In the genomic region with DNA sequence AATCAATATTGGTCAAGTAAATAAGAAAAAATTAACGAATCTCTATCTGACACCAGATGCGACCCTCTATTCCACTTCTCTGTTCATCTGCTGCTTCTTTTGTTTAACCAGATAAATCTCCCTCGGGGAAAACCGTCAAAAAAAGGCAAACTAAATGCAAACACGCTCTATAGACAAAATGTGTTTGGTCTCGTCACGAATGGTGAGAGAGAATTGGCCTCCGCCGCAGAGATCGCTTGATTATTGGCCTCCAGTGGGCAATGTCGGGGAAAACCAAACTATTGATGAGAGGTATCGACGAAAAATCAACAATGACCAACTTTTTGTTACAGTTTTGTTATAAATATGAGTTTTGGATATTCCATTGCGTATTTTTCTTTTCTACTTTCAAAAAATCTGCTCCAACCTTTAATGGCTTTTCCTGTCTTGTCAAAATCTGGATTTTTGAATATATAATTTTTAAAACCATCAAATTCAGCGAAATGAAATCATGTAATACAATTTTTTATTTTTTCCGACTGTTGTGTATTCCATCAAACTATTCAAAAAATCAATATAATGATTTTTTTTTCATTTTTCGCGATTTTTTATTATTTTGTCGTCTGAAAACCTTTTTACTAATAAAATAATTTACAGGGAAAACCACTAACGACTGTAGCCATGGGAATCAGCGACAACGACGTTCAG, we compare ENCODE assay signal across 3 worm cellular contexts.
TF ChIP-seq lines count a peak whose summit lies in the region.

A gene (minus strand): TSS at position 51 of the 687 bp plus-strand sequence.
A gene (plus strand): TSS at position 637 of the 687 bp plus-strand sequence.

TF ChIP-seq in whole organism, L1 larva, 84 proteins besides CTCF, POLR2A, EP300 and RAD21 (continued from another document and continues in another):
- TF ChIP-seq F16B12.6 (tag; optimal IDR thresholded peaks at IDR 0.05; lab: Kevin White, UChicago) (peak; percentile 63), efl-3 (GFP tag; optimal IDR thresholded peaks at IDR 0.05; lab: Kevin White, UChicago) (no peak), ceh-82 (tag; optimal IDR thresholded peaks at IDR 0.05; lab: Kevin White, UChicago) (peak; percentile 82 to 98 (median 84)), C16A3.4 (tag; optimal IDR thresholded peaks at IDR 0.05; lab: Kevin White, UChicago) (peak; percentile 98), fos-1 (tag; optimal IDR thresholded peaks at IDR 0.05; lab: Kevin White, UChicago) (peak; percentile 92), unc-30 (tag; optimal IDR thresholded peaks at IDR 0.05; lab: Kevin White, UChicago) (no peak), nhr-90 (tag; optimal IDR thresholded peaks at IDR 0.05; lab: Kevin White, UChicago; ENCODE audit: poor library complexity) (peak; percentile 89), sptf-1 (tag; optimal IDR thresholded peaks at IDR 0.05; lab: Kevin White, UChicago) (no peak), lin-39 (tag; optimal IDR thresholded peaks at IDR 0.05; lab: Kevin White, UChicago) (peak; percentile 78), lin-14 (GFP tag; optimal IDR thresholded peaks at IDR 0.05; lab: Kevin White, UChicago) (peak; percentile 97), nhr-11 (tag; optimal IDR thresholded peaks at IDR 0.05; lab: Kevin White, UChicago) (peak; percentile 47), grh-1 (GFP tag; IDR thresholded peaks at IDR 0.05; lab: Robert Waterston, UW) (peak; percentile 86), unc-86 (tag; optimal IDR thresholded peaks at IDR 0.05; lab: Kevin White, UChicago) (peak; percentile 85), aly-2 (tag; optimal IDR thresholded peaks at IDR 0.05; lab: Kevin White, UChicago) (peak; percentile 84), fkh-8 (tag; optimal IDR thresholded peaks at IDR 0.05; lab: Kevin White, UChicago) (peak; percentile 88), jun-1 (tag; optimal IDR thresholded peaks at IDR 0.05; lab: Kevin White, UChicago) (peak; percentile 90), elt-3 (tag; optimal IDR thresholded peaks at IDR 0.05; lab: Kevin White, UChicago) (peak in 4 of 6 experiments; percentile 11 to 94 (median 79)), snpc-4 (tag; optimal IDR thresholded peaks at IDR 0.05; lab: Kevin White, UChicago) (peak; percentile 84), mdl-1 (tag; optimal IDR thresholded peaks at IDR 0.05; lab: Kevin White, UChicago) (peak in 1 of 2 experiments; percentile 85), fkh-4 (tag; optimal IDR thresholded peaks at IDR 0.05; lab: Kevin White, UChicago; ENCODE audit: borderline replicate concordance) (peak; percentile 45), lin-13 (GFP tag; optimal IDR thresholded peaks at IDR 0.05; lab: Kevin White, UChicago) (peak; percentile 93), hpl-2 (GFP tag; optimal IDR thresholded peaks at IDR 0.05; lab: Kevin White, UChicago) (peak; percentile 64), zag-1 (tag; optimal IDR thresholded peaks at IDR 0.05; lab: Kevin White, UChicago) (peak; percentile 75), egl-27 (tag; optimal IDR thresholded peaks at IDR 0.05; lab: Kevin White, UChicago) (peak; percentile 38 to 76), zip-4 (GFP tag; optimal IDR thresholded peaks at IDR 0.05; lab: Kevin White, UChicago) (peak; percentile 69), pax-3 (tag; optimal IDR thresholded peaks at IDR 0.05; lab: Kevin White, UChicago) (peak; percentile 62), tlp-1 (tag; optimal IDR thresholded peaks at IDR 0.05; lab: Kevin White, UChicago) (no peak), nhr-85 (tag; lab: Kevin White, UChicago) (peak; percentile 94), aha-1 (tag; optimal IDR thresholded peaks at IDR 0.05; lab: Kevin White, UChicago) (peak; percentile 27), pqm-1 (tag; optimal IDR thresholded peaks at IDR 0.05; lab: Kevin White, UChicago) (no peak), C34B4.2 (tag; optimal IDR thresholded peaks at IDR 0.05; lab: Kevin White, UChicago) (no peak), unc-62 (GFP tag; optimal IDR thresholded peaks at IDR 0.05; lab: Kevin White, UChicago) (no peak), nhr-77 (tag; optimal IDR thresholded peaks at IDR 0.05; lab: Kevin White, UChicago) (peak; percentile 98), unc-98 (GFP tag; IDR thresholded peaks at IDR 0.05; lab: Robert Waterston, UW) (no peak), ztf-4 (tag; optimal IDR thresholded peaks at IDR 0.05; lab: Kevin White, UChicago) (peak; percentile 79), ets-5 (GFP tag; IDR thresholded peaks at IDR 0.05; lab: Robert Waterston, UW) (no peak), nhr-12 (tag; optimal IDR thresholded peaks at IDR 0.05; lab: Kevin White, UChicago) (no peak), skn-1 (tag; optimal IDR thresholded peaks at IDR 0.05; lab: Kevin White, UChicago) (peak; percentile 88), ceh-8 (GFP tag; optimal IDR thresholded peaks at IDR 0.05; lab: Kevin White, UChicago) (peak; percentile 54), nhr-237 (tag; optimal IDR thresholded peaks at IDR 0.05; lab: Kevin White, UChicago) (peak; percentile 92), lin-35 (GFP tag; optimal IDR thresholded peaks at IDR 0.05; lab: Kevin White, UChicago) (peak; percentile 90 to 94)

TF ChIP-seq in whole organism, L3 larva, 47 proteins besides CTCF, POLR2A, EP300 and RAD21 (continued from another document):
- TF ChIP-seq elt-1 (tag; optimal IDR thresholded peaks at IDR 0.05; lab: Kevin White, UChicago): peak; percentile 66
- TF ChIP-seq daf-12 (tag; optimal IDR thresholded peaks at IDR 0.05; lab: Kevin White, UChicago): no peak
- TF ChIP-seq lsy-12 (tag; optimal IDR thresholded peaks at IDR 0.05; lab: Kevin White, UChicago): peak; percentile 83
- TF ChIP-seq ZK546.5 (tag; optimal IDR thresholded peaks at IDR 0.05; lab: Kevin White, UChicago): no peak
- TF ChIP-seq ztf-11 (tag; optimal IDR thresholded peaks at IDR 0.05; lab: Kevin White, UChicago): no peak
- TF ChIP-seq lin-15B (tag; optimal IDR thresholded peaks at IDR 0.05; lab: Kevin White, UChicago): peak; percentile 100
- peak; percentile 74 for TF ChIP-seq elt-2 (tag; optimal IDR thresholded peaks at IDR 0.05; lab: Kevin White, UChicago)
- TF ChIP-seq fkh-2 (tag; optimal IDR thresholded peaks at IDR 0.05; lab: Kevin White, UChicago): no peak
- TF ChIP-seq pha-4 (tag; optimal IDR thresholded peaks at IDR 0.05; lab: Kevin White, UChicago): peak; percentile 99
- no peak for TF ChIP-seq unc-39 (tag; optimal IDR thresholded peaks at IDR 0.05; lab: Kevin White, UChicago)
- no peak for TF ChIP-seq ztf-4 (tag; optimal IDR thresholded peaks at IDR 0.05; lab: Kevin White, UChicago)
- TF ChIP-seq skn-1 (tag; optimal IDR thresholded peaks at IDR 0.05; lab: Kevin White, UChicago): peak; percentile 82
- peak; percentile 77 for TF ChIP-seq pqm-1 (tag; optimal IDR thresholded peaks at IDR 0.05; lab: Kevin White, UChicago)
- no peak for TF ChIP-seq nhr-28 (tag; optimal IDR thresholded peaks at IDR 0.05; lab: Kevin White, UChicago)
- TF ChIP-seq tbx-2 (tag; optimal IDR thresholded peaks at IDR 0.05; lab: Kevin White, UChicago): peak; percentile 70
- TF ChIP-seq sea-2 (GFP tag; optimal IDR thresholded peaks at IDR 0.05; lab: Kevin White, UChicago): peak; percentile 41
- TF ChIP-seq nhr-77 (tag; optimal IDR thresholded peaks at IDR 0.05; lab: Kevin White, UChicago): peak; percentile 90
- TF ChIP-seq unc-62 (GFP tag; optimal IDR thresholded peaks at IDR 0.05; lab: Kevin White, UChicago): peak; percentile 76
- TF ChIP-seq eor-1 (tag; optimal IDR thresholded peaks at IDR 0.05; lab: Kevin White, UChicago): no peak
- no peak for TF ChIP-seq nhr-237 (tag; optimal IDR thresholded peaks at IDR 0.05; lab: Kevin White, UChicago)
- peak; percentile 89 for TF ChIP-seq hmg-11 (tag; optimal IDR thresholded peaks at IDR 0.05; lab: Kevin White, UChicago)
- TF ChIP-seq egl-27 (tag; optimal IDR thresholded peaks at IDR 0.05; lab: Kevin White, UChicago): peak; percentile 60
- no peak for TF ChIP-seq nhr-67 (tag; optimal IDR thresholded peaks at IDR 0.05; lab: Kevin White, UChicago)
- peak; percentile 98 for TF ChIP-seq nhr-25 (tag; optimal IDR thresholded peaks at IDR 0.05; lab: Kevin White, UChicago)
- peak; percentile 98 for TF ChIP-seq lin-39 (tag; optimal IDR thresholded peaks at IDR 0.05; lab: Kevin White, UChicago)
- TF ChIP-seq nhr-23 (tag; optimal IDR thresholded peaks at IDR 0.05; lab: Kevin White, UChicago): peak; percentile 97
- TF ChIP-seq nhr-11 (tag; optimal IDR thresholded peaks at IDR 0.05; lab: Kevin White, UChicago): peak; percentile 58
- TF ChIP-seq snpc-4 (tag; optimal IDR thresholded peaks at IDR 0.05; lab: Kevin White, UChicago): peak; percentile 92
- peak; percentile 75 for TF ChIP-seq jun-1 (tag; optimal IDR thresholded peaks at IDR 0.05; lab: Kevin White, UChicago)
- TF ChIP-seq nhr-43 (tag; optimal IDR thresholded peaks at IDR 0.05; lab: Kevin White, UChicago; ENCODE audit: poor library complexity, severe bottlenecking): peak; percentile 66

TF ChIP-seq in whole organism, young adult, 124 proteins besides CTCF, POLR2A, EP300 and RAD21 (continued from another document and continues in another):
- no peak for TF ChIP-seq F57A8.1 (GFP tag; optimal IDR thresholded peaks at IDR 0.05; lab: Kevin White, UChicago)
- TF ChIP-seq F49E8.2 (tag; optimal IDR thresholded peaks at IDR 0.05; lab: Kevin White, UChicago; ENCODE audit: insufficient read depth): no peak
- no peak for TF ChIP-seq sdz-38 (tag; optimal IDR thresholded peaks at IDR 0.05; lab: Kevin White, UChicago)
- no peak for TF ChIP-seq T26A5.8 (tag; optimal IDR thresholded peaks at IDR 0.05; lab: Kevin White, UChicago)
- TF ChIP-seq attf-5 (GFP tag; optimal IDR thresholded peaks at IDR 0.05; lab: Kevin White, UChicago): peak; percentile 96
- TF ChIP-seq sea-2 (GFP tag; IDR thresholded peaks at IDR 0.05; lab: Robert Waterston, UW): no peak
- TF ChIP-seq chd-7 (tag; optimal IDR thresholded peaks at IDR 0.05; lab: Kevin White, UChicago): peak; percentile 46
- TF ChIP-seq rec-8 (tag; optimal IDR thresholded peaks at IDR 0.05; lab: Kevin White, UChicago): no peak
- peak; percentile 59 for TF ChIP-seq ztf-26 (tag; optimal IDR thresholded peaks at IDR 0.05; lab: Kevin White, UChicago)
- no peak for TF ChIP-seq mes-4 (tag; optimal IDR thresholded peaks at IDR 0.05; lab: Kevin White, UChicago)
- no peak for TF ChIP-seq hlh-12 (tag; optimal IDR thresholded peaks at IDR 0.05; lab: Kevin White, UChicago)
- TF ChIP-seq snpc-4 (GFP tag; optimal IDR thresholded peaks at IDR 0.05; lab: Kevin White, UChicago): peak; percentile 45
- peak; percentile 29 to 68 (median 56) for TF ChIP-seq snpc-4 (tag; optimal IDR thresholded peaks at IDR 0.05; lab: Kevin White, UChicago)
- no peak for TF ChIP-seq hrde-1 (tag; optimal IDR thresholded peaks at IDR 0.05; lab: Kevin White, UChicago; ENCODE audit: borderline replicate concordance)
- no peak for TF ChIP-seq fkh-3 (tag; optimal IDR thresholded peaks at IDR 0.05; lab: Kevin White, UChicago)
- TF ChIP-seq lin-26 (GFP tag; IDR thresholded peaks at IDR 0.05; lab: Robert Waterston, UW): peak; percentile 75; the same call in 1 of the 2 replicates
- TF ChIP-seq nhr-27 (tag; optimal IDR thresholded peaks at IDR 0.05; lab: Kevin White, UChicago): no peak
- TF ChIP-seq ceh-40 (GFP tag; IDR thresholded peaks at IDR 0.05; lab: Robert Waterston, UW): no peak
- no peak for TF ChIP-seq F52B5.7 (tag; optimal IDR thresholded peaks at IDR 0.05; lab: Kevin White, UChicago)
- peak; percentile 78 for TF ChIP-seq Y67H2A.10 (GFP tag; conservative IDR thresholded peaks at IDR 0.05; lab: Robert Waterston, UW)
- 0 out of 2 replicates have a peak, but pooled peaks have one; percentile 19 for TF ChIP-seq cebp-1 (GFP tag; IDR thresholded peaks at IDR 0.05; lab: Robert Waterston, UW)
- TF ChIP-seq cebp-1 (tag; optimal IDR thresholded peaks at IDR 0.05; lab: Kevin White, UChicago): peak; percentile 83
- TF ChIP-seq rpc-1 (optimal IDR thresholded peaks at IDR 0.05; lab: Kevin White, UChicago): no peak
- TF ChIP-seq rpc-1 (tag; optimal IDR thresholded peaks at IDR 0.05; lab: Kevin White, UChicago): no peak
- no peak for TF ChIP-seq hlh-26 (GFP tag; conservative IDR thresholded peaks at IDR 0.05; lab: Robert Waterston, UW)
- TF ChIP-seq mcd-1 (GFP tag; IDR thresholded peaks at IDR 0.05; lab: Robert Waterston, UW): peak; percentile 98
- TF ChIP-seq ztf-28 (GFP tag; IDR thresholded peaks at IDR 0.05; lab: Robert Waterston, UW): no peak
- TF ChIP-seq Y53F4B.3 (GFP tag; IDR thresholded peaks at IDR 0.05; lab: Robert Waterston, UW): no peak
- TF ChIP-seq akir-1 (GFP tag; optimal IDR thresholded peaks at IDR 0.05; lab: Kevin White, UChicago): peak; percentile 7
- TF ChIP-seq K11D2.4 (GFP tag; IDR thresholded peaks at IDR 0.05; lab: Robert Waterston, UW): peak; percentile 76; the same call in 1 of the 2 replicates
- TF ChIP-seq nfya-2 (GFP tag; IDR thresholded peaks at IDR 0.05; lab: Robert Waterston, UW): no peak
- TF ChIP-seq madf-10 (tag; optimal IDR thresholded peaks at IDR 0.05; lab: Kevin White, UChicago): peak; percentile 76
- no peak for TF ChIP-seq madf-8 (GFP tag; conservative IDR thresholded peaks at IDR 0.05; lab: Robert Waterston, UW)
- peak; percentile 73 for TF ChIP-seq lin-54 (GFP tag; optimal IDR thresholded peaks at IDR 0.05; lab: Kevin White, UChicago)
- TF ChIP-seq ama-1 (optimal IDR thresholded peaks at IDR 0.05; lab: Kevin White, UChicago): no peak
- TF ChIP-seq ama-1 (GFP tag; optimal IDR thresholded peaks at IDR 0.05; lab: Kevin White, UChicago): no peak
- TF ChIP-seq somi-1 (GFP tag; optimal IDR thresholded peaks at IDR 0.05; lab: Kevin White, UChicago): peak; percentile 73
- TF ChIP-seq madf-6 (GFP tag; IDR thresholded peaks at IDR 0.05; lab: Robert Waterston, UW): peak; percentile 47
- TF ChIP-seq F39B2.1 (GFP tag; IDR thresholded peaks at IDR 0.05; lab: Robert Waterston, UW): no peak
- TF ChIP-seq tbp1 (GFP tag; optimal IDR thresholded peaks at IDR 0.05; lab: Kevin White, UChicago): peak; percentile 48
- TF ChIP-seq aptf-2 (GFP tag; conservative IDR thresholded peaks at IDR 0.05; lab: Robert Waterston, UW): no peak; the same call in 1 of the 2 replicates
- TF ChIP-seq let-607 (tag; optimal IDR thresholded peaks at IDR 0.05; lab: Kevin White, UChicago): peak in 1 of 2 experiments; percentile 19
- peak; percentile 20 for TF ChIP-seq tlf-1 (GFP tag; optimal IDR thresholded peaks at IDR 0.05; lab: Kevin White, UChicago)
- TF ChIP-seq F57C9.4 (tag; optimal IDR thresholded peaks at IDR 0.05; lab: Kevin White, UChicago): no peak
- TF ChIP-seq him-1 (tag; optimal IDR thresholded peaks at IDR 0.05; lab: Kevin White, UChicago): no peak
- TF ChIP-seq Y56A3A.18 (GFP tag; IDR thresholded peaks at IDR 0.05; lab: Robert Waterston, UW): no peak
- TF ChIP-seq dpff-1 (tag; optimal IDR thresholded peaks at IDR 0.05; lab: Kevin White, UChicago): no peak
- TF ChIP-seq sptf-2 (GFP tag; optimal IDR thresholded peaks at IDR 0.05; lab: Kevin White, UChicago): no peak
- TF ChIP-seq Y53G8AR.9 (GFP tag; conservative IDR thresholded peaks at IDR 0.05; lab: Robert Waterston, UW): peak; percentile 80; the same call in 1 of the 2 replicates
- peak; percentile 40 for TF ChIP-seq nhr-90 (tag; optimal IDR thresholded peaks at IDR 0.05; lab: Kevin White, UChicago)
- peak; percentile 41 for TF ChIP-seq efl-1 (GFP tag; optimal IDR thresholded peaks at IDR 0.05; lab: Kevin White, UChicago)
- no peak for TF ChIP-seq ztf-25 (GFP tag; IDR thresholded peaks at IDR 0.05; lab: Robert Waterston, UW)
- 0 out of 2 replicates have a peak, but pooled peaks have one; percentile 28 for TF ChIP-seq C06A6.2 (GFP tag; conservative IDR thresholded peaks at IDR 0.05; lab: Robert Waterston, UW)
- peak; percentile 91 for TF ChIP-seq ceh-27 (GFP tag; optimal IDR thresholded peaks at IDR 0.05; lab: Kevin White, UChicago)
- TF ChIP-seq unc-62 (GFP tag; optimal IDR thresholded peaks at IDR 0.05; lab: Kevin White, UChicago): peak; percentile 34
- no peak for TF ChIP-seq attf-6 (GFP tag; IDR thresholded peaks at IDR 0.05; lab: Robert Waterston, UW)
- peak; percentile 88 for TF ChIP-seq lin-40 (tag; optimal IDR thresholded peaks at IDR 0.05; lab: Kevin White, UChicago)
- no peak for TF ChIP-seq B0035.1 (tag; optimal IDR thresholded peaks at IDR 0.05; lab: Kevin White, UChicago)
- peak; percentile 84 for TF ChIP-seq pbrm-1 (GFP tag; IDR thresholded peaks at IDR 0.05; lab: Robert Waterston, UW)
- TF ChIP-seq rcor-1 (GFP tag; IDR thresholded peaks at IDR 0.05; lab: Robert Waterston, UW): 0 out of 2 replicates have a peak, but pooled peaks have one; percentile 46
- TF ChIP-seq ztf-3 (GFP tag; optimal IDR thresholded peaks at IDR 0.05; lab: Kevin White, UChicago): no peak
- TF ChIP-seq nhr-120 (GFP tag; IDR thresholded peaks at IDR 0.05; lab: Robert Waterston, UW): no peak
